Worm (Caenorhabditis elegans) whole organism, L2 larva: Measurements from ENCODE around the gene sra-1.

Experiments used
- C34F6.9 ChIP-seq: fragments of 150-350 bp; optimal IDR thresholded peaks from 2 replicates; lab custom pipeline; 2014; ENCODE audit warnings: missing biosample characterization, missing genetic modification characterization
- R02D3.7 ChIP-seq: fragments of 150-350 bp; optimal IDR thresholded peaks from 2 replicates; lab custom pipeline; 2014; ENCODE audit warnings: missing biosample characterization, missing genetic modification characterization
- Y55F3AM.14 ChIP-seq: fragments of 200-800 bp; sonication (Bioruptor generic); optimal IDR thresholded peaks from 2 replicates; lab custom pipeline; 2018; ENCODE audit warnings: mild to moderate bottlenecking, missing genetic modification characterization, missing compliant biosample characterization
- ZK546.5 ChIP-seq: sonication (generic microtip); optimal IDR thresholded peaks from 2 replicates; lab custom pipeline; 2017; ENCODE audit warnings: missing biosample characterization, missing genetic modification characterization
- ceh-16 ChIP-seq: fragments of 150-350 bp; optimal IDR thresholded peaks from 2 replicates; lab custom pipeline; 2014; ENCODE audit warnings: missing biosample characterization, missing genetic modification characterization
- crh-2 ChIP-seq: sonication (generic microtip); optimal IDR thresholded peaks from 2 replicates; lab custom pipeline; 2017; ENCODE audit warnings: missing biosample characterization, missing genetic modification characterization
- dmd-4 ChIP-seq: sonication (generic microtip); optimal IDR thresholded peaks from 2 replicates; lab custom pipeline; 2017; ENCODE audit warnings: missing biosample characterization, missing genetic modification characterization
- egl-27 ChIP-seq: sonication (generic microtip); optimal IDR thresholded peaks from 3 replicates; lab custom pipeline; 2017; ENCODE audit warnings: missing biosample characterization, missing genetic modification reagents, missing genetic modification characterization
- elt-1 ChIP-seq: fragments of 150-350 bp; optimal IDR thresholded peaks from 2 replicates; lab custom pipeline; 2014; ENCODE audit warnings: missing biosample characterization, missing genetic modification characterization
- elt-3 ChIP-seq: sonication (generic microtip); optimal IDR thresholded peaks from 2 replicates; lab custom pipeline; 2017; ENCODE audit warnings: missing biosample characterization, missing genetic modification characterization
- gmeb-1 ChIP-seq: fragments of 150-350 bp; optimal IDR thresholded peaks from 2 replicates; lab custom pipeline; 2014; ENCODE audit warnings: missing biosample characterization, missing genetic modification characterization
- lin-11 ChIP-seq: fragments of 150-350 bp; sonication (generic microtip); optimal IDR thresholded peaks from 2 replicates; lab custom pipeline; 2014; ENCODE audit warnings: missing biosample characterization, missing genetic modification characterization, inconsistent platforms, mixed read lengths
- lin-13 ChIP-seq: fragments of 150-350 bp; optimal IDR thresholded peaks from 2 replicates; lab custom pipeline; 2014; ENCODE audit warnings: missing biosample characterization, missing genetic modification reagents, missing genetic modification characterization
- lin-39 ChIP-seq: fragments of 150-350 bp; optimal IDR thresholded peaks from 2 replicates; lab custom pipeline; 2014; ENCODE audit warnings: missing biosample characterization, missing genetic modification reagents, missing genetic modification characterization
- lsy-2 ChIP-seq, 2 experiments: fragments of 150-350 bp in 1 of 2; sonication (generic microtip) in 1 of 2; optimal IDR thresholded peaks; 2 replicates each; lab custom pipeline; 2014 to 2017; ENCODE audit warnings: missing biosample characterization in 2 of 2, missing genetic modification characterization in 2 of 2
- mab-5 ChIP-seq: fragments of 150-350 bp; optimal IDR thresholded peaks from 2 replicates; lab custom pipeline; 2014; ENCODE audit warnings: missing biosample characterization, missing genetic modification characterization
- mbf-1 ChIP-seq: sonication (generic microtip); optimal IDR thresholded peaks from 2 replicates; lab custom pipeline; 2017; ENCODE audit warnings: missing biosample characterization, missing genetic modification characterization
- nhr-10 ChIP-seq: sonication (generic microtip); optimal IDR thresholded peaks from 2 replicates; lab custom pipeline; 2017; ENCODE audit warnings: missing biosample characterization, missing genetic modification characterization
- nhr-11 ChIP-seq: fragments of 150-350 bp; optimal IDR thresholded peaks from 2 replicates; lab custom pipeline; 2014; ENCODE audit warnings: missing biosample characterization, missing genetic modification characterization
- nhr-12 ChIP-seq: fragments of 150-350 bp; optimal IDR thresholded peaks from 2 replicates; lab custom pipeline; 2014; ENCODE audit warnings: missing biosample characterization, missing genetic modification characterization
- nhr-129 ChIP-seq: fragments of 150-350 bp; optimal IDR thresholded peaks from 2 replicates; lab custom pipeline; 2014; ENCODE audit warnings: missing biosample characterization, missing genetic modification characterization
- nhr-21 ChIP-seq: fragments of 150-350 bp; optimal IDR thresholded peaks from 2 replicates; lab custom pipeline; 2014; ENCODE audit warnings: missing biosample characterization, missing genetic modification characterization
- nhr-23 ChIP-seq: fragments of 150-350 bp; optimal IDR thresholded peaks from 2 replicates; lab custom pipeline; 2014; ENCODE audit warnings: missing biosample characterization, missing genetic modification reagents, missing genetic modification characterization
- nhr-237 ChIP-seq: fragments of 150-350 bp; optimal IDR thresholded peaks from 2 replicates; lab custom pipeline; 2014; ENCODE audit warnings: missing biosample characterization, missing genetic modification characterization
- nhr-25 ChIP-seq: fragments of 150-350 bp; sonication (generic microtip); optimal IDR thresholded peaks from 3 replicates; lab custom pipeline; 2014; ENCODE audit warnings: missing biosample characterization, missing genetic modification characterization
- nhr-77 ChIP-seq: fragments of 150-350 bp; optimal IDR thresholded peaks from 2 replicates; lab custom pipeline; 2014; ENCODE audit warnings: missing biosample characterization, missing genetic modification characterization
- peb-1 ChIP-seq: fragments of 150-350 bp; optimal IDR thresholded peaks from 2 replicates; lab custom pipeline; 2014; ENCODE audit warnings: missing biosample characterization, missing genetic modification characterization
- skn-1 ChIP-seq: sonication (generic microtip); optimal IDR thresholded peaks from 2 replicates; lab custom pipeline; 2017; ENCODE audit warnings: missing biosample characterization, missing genetic modification characterization
- sma-3 ChIP-seq: sonication (generic microtip); optimal IDR thresholded peaks from 2 replicates; lab custom pipeline; 2016; ENCODE audit warnings: missing genetic modification reagents, missing genetic modification characterization, missing compliant biosample characterization
- sma-9 ChIP-seq, 2 experiments: fragments of 150-350 bp in 1 of 2; sonication (generic microtip) in 1 of 2; optimal IDR thresholded peaks; 2 replicates each; lab custom pipeline; 2014 to 2016; ENCODE audit warnings: missing genetic modification characterization in 2 of 2, mild to moderate bottlenecking in 1 of 2, missing biosample characterization in 1 of 2, missing compliant biosample characterization in 1 of 2, missing genetic modification reagents in 1 of 2, moderate library complexity in 1 of 2
- snpc-4 ChIP-seq: fragments of 150-350 bp; optimal IDR thresholded peaks from 2 replicates; lab custom pipeline; 2014; ENCODE audit warnings: missing biosample characterization, missing genetic modification characterization
- unc-39 ChIP-seq: fragments of 150-350 bp; optimal IDR thresholded peaks from 2 replicates; lab custom pipeline; 2014; ENCODE audit warnings: missing biosample characterization, missing genetic modification characterization
- unc-55 ChIP-seq: fragments of 150-350 bp; sonication (generic microtip); optimal IDR thresholded peaks from 3 replicates; lab custom pipeline; 2014; ENCODE audit warnings: missing biosample characterization, missing genetic modification reagents, missing genetic modification characterization
- zag-1 ChIP-seq: fragments of 150-350 bp; optimal IDR thresholded peaks from 2 replicates; lab custom pipeline; 2014; ENCODE audit warnings: missing biosample characterization, missing genetic modification characterization
- ztf-1 ChIP-seq: fragments of 200-800 bp; sonication (Bioruptor generic); conservative IDR thresholded peaks from 2 replicates; pipeline ENCODE4 v1.3.6; 2022; ENCODE audit warnings: missing genetic modification characterization, missing compliant biosample characterization
- ztf-11 ChIP-seq: sonication (generic microtip); optimal IDR thresholded peaks from 2 replicates; lab custom pipeline; 2017; ENCODE audit warnings: missing biosample characterization, missing genetic modification characterization

The sra-1 gene

DNA sequence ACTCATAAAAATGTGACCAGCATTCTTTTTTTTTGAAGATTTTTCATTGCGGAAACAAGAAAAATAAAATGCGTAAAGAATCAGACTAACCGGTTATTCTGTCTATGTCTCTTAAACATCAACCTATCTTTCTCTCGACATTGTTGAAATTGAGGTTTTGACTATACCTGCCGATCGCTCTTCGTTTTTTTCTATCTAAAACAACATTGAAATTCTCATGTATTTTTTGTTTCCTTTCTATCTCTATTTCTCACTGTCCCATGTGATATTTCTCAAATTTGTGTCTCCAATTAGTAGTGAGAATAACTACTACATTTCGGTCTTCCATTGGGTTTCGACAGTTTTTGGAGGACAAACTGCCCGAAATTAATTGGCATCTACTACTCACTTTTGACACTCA, 39.4 kb upstream of the sra-1 start (continued):
- TF ChIP-seq egl-27 (tag; lab: Kevin White, UChicago), result no peak
- TF ChIP-seq ZK546.5, result no peak
- TF ChIP-seq lin-11, result no peak
- TF ChIP-seq nhr-25 (tag; lab: Kevin White, UChicago), result peak; percentile 76
- TF ChIP-seq peb-1 (tag; lab: Kevin White, UChicago), result no peak
- no peak for TF ChIP-seq crh-2

DNA sequence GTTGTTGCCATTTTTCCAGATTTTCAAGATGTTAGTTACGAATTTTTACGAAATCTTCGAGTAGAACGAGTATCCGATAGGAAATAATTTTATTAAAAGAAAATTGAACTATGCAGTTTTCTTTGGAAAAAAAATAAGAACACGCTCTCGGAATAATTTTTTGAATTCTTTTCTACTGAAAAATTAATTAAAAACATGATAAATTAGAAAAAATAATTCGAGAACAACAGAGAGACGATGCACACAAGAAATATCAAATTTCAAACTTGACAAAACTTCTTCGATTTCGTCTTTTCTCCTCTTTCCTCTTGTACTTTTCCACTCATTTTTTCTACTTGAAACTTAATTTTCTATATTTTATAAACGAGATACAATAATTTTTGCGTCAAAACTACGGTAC, 38.5 kb upstream of the sra-1 start, which contains the start of gene F35H8.4:
Gene F35H8.4 (minus strand): TSS at position 101 of the 400 bp plus-strand sequence.
- TF ChIP-seq nhr-11 (tag; lab: Kevin White, UChicago), result no peak
- TF ChIP-seq R02D3.7 (tag; lab: Kevin White, UChicago), result no peak
- TF ChIP-seq Y55F3AM.14 (GFP tag; lab: Kevin White, UChicago), result no peak
- no peak for TF ChIP-seq nhr-21 (tag; lab: Kevin White, UChicago)
- TF ChIP-seq nhr-237, result no peak
- TF ChIP-seq ztf-1, result no peak
- TF ChIP-seq egl-27 (tag; lab: Kevin White, UChicago), result no peak
- TF ChIP-seq nhr-23, result no peak
- no peak for TF ChIP-seq lin-39 (tag; lab: Kevin White, UChicago)
- TF ChIP-seq zag-1, result no peak
- TF ChIP-seq C34F6.9 (tag; lab: Kevin White, UChicago), result no peak
- TF ChIP-seq elt-3 (tag; lab: Kevin White, UChicago), result no peak
- no peak for TF ChIP-seq mab-5 (tag; lab: Kevin White, UChicago)
- no peak for TF ChIP-seq lin-13
- no peak for TF ChIP-seq sma-3 (GFP tag; lab: Kevin White, UChicago)
- no peak for TF ChIP-seq sma-9 (GFP tag; optimal IDR thresholded peaks at IDR 0.05; lab: Kevin White, UChicago)
- no peak for TF ChIP-seq sma-9 (tag; optimal IDR thresholded peaks at IDR 0.05; lab: Kevin White, UChicago)
- no peak for TF ChIP-seq ztf-11 (tag; lab: Kevin White, UChicago)
- no peak for TF ChIP-seq elt-1 (tag; lab: Kevin White, UChicago)
- no peak for TF ChIP-seq peb-1 (tag; lab: Kevin White, UChicago)
- TF ChIP-seq lin-11, result no peak

DNA sequence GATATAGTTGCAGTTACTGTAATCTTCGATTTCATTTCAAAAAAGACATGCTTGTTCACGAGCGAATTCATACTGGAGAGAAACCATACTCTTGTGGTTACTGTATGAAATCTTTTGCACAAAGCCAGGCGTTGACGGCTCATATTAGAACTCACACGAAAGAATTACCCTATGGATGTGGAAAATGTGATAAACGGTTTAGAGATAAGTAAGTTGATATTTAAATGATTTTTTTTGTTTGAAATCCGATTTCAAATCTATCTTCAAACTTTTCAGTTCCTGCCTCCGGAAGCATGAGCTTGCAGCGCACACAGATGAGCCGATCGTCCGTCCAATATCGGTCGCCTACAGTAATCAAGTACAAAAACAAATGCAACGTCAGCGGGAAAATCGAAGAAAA, 37.4 kb upstream of the sra-1 start:
- no peak for TF ChIP-seq nhr-12 (tag; lab: Kevin White, UChicago)
- no peak for TF ChIP-seq R02D3.7 (tag; lab: Kevin White, UChicago)
- TF ChIP-seq nhr-21 (tag; lab: Kevin White, UChicago), result no peak
- no peak for TF ChIP-seq gmeb-1
- TF ChIP-seq dmd-4, result no peak
- TF ChIP-seq nhr-25 (tag; lab: Kevin White, UChicago), result no peak
- no peak for TF ChIP-seq mbf-1 (tag; lab: Kevin White, UChicago)
- no peak for TF ChIP-seq lsy-2 (tag; optimal IDR thresholded peaks at IDR 0.05; lab: Kevin White, UChicago)
- no peak for TF ChIP-seq C34F6.9 (tag; lab: Kevin White, UChicago)
- no peak for TF ChIP-seq nhr-237
- no peak for TF ChIP-seq Y55F3AM.14 (GFP tag; lab: Kevin White, UChicago)
- no peak for TF ChIP-seq lin-11
- no peak for TF ChIP-seq skn-1 (tag; lab: Kevin White, UChicago)
- TF ChIP-seq ceh-16, result no peak
- TF ChIP-seq, all 48 proteins: peak for 0

DNA sequence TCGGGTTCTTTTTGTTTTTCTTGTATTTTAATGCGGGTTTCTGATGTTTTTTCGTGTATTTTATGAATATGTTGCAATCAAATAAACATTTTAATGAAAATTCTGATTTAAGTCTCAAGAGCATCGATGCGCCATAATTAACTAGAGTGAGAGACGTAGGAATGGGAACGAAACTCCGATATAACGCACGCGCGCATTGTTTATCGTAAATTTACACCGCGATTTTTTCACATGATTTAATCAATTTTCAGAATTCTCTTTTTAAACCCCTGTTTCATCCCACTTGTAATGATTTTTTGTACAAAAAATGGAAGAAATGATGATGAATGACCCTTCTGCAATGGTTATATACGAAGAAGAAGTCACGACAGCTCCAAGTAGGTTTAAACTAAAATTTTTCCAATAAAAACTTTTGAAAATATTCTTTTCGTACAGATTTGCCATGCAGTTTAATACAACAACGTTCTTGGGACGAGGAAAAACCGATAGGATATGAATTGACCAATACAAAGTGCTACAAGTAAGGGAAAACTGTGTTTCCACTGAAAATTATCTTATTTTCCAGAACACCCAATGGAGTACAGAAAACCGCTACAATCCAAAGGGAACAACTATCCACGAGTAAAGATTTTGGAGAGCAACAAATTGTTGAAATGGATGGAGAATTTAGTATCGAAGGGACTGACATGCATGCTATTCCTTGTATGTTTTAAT, 36.1 kb upstream of the sra-1 start, which contains the start of gene zfp-2:
Gene zfp-2 (plus strand): TSS at position 214 of the 714 bp plus-strand sequence.
- TF ChIP-seq unc-55 (no peak), egl-27 (tag; lab: Kevin White, UChicago) (no peak), Y55F3AM.14 (GFP tag; lab: Kevin White, UChicago) (no peak), ztf-1 (no peak), elt-1 (tag; lab: Kevin White, UChicago) (no peak), unc-39 (tag; lab: Kevin White, UChicago) (no peak), gmeb-1 (no peak), nhr-10 (tag; lab: Kevin White, UChicago) (no peak), ZK546.5 (no peak), lsy-2 (tag; optimal IDR thresholded peaks at IDR 0.05; lab: Kevin White, UChicago) (no peak), ceh-16 (no peak), nhr-129 (tag; lab: Kevin White, UChicago) (peak; percentile 13), ztf-11 (tag; lab: Kevin White, UChicago) (no peak), C34F6.9 (tag; lab: Kevin White, UChicago) (peak; percentile 40), nhr-77 (tag; lab: Kevin White, UChicago) (no peak), zag-1 (no peak), sma-3 (GFP tag; lab: Kevin White, UChicago) (no peak), peb-1 (tag; lab: Kevin White, UChicago) (no peak), nhr-12 (tag; lab: Kevin White, UChicago) (no peak), nhr-25 (tag; lab: Kevin White, UChicago) (peak; percentile 16), elt-3 (tag; lab: Kevin White, UChicago) (no peak), crh-2 (no peak), nhr-237 (no peak), snpc-4 (tag; lab: Kevin White, UChicago) (no peak), R02D3.7 (tag; lab: Kevin White, UChicago) (peak; percentile 28)
